Worm (Caenorhabditis elegans) whole organism, L1 larva: ENCODE results near the gene gna-1.

Experiments
- C16A3.4 ChIP-seq: fragments of 150-350 bp; optimal IDR thresholded peaks from 2 replicates; lab custom pipeline; 2014; ENCODE audit warnings: missing biosample characterization, missing genetic modification characterization
- F16B12.6 ChIP-seq: fragments of 150-350 bp; optimal IDR thresholded peaks from 2 replicates; lab custom pipeline; 2014; ENCODE audit warnings: missing biosample characterization, missing genetic modification characterization
- Y116A8C.19 ChIP-seq: sonication (generic microtip); optimal IDR thresholded peaks from 2 replicates; lab custom pipeline; 2016; ENCODE audit warnings: missing compliant biosample characterization, missing genetic modification characterization, borderline replicate concordance
- alr-1 ChIP-seq: fragments of 200-800 bp; sonication (Bioruptor generic); optimal IDR thresholded peaks from 2 replicates; lab custom pipeline; 2018; ENCODE audit warnings: borderline replicate concordance, mild to moderate bottlenecking, missing genetic modification characterization, missing compliant biosample characterization
- aly-2 ChIP-seq: fragments of 150-350 bp; optimal IDR thresholded peaks from 2 replicates; lab custom pipeline; 2014; ENCODE audit warnings: missing biosample characterization, missing genetic modification characterization
- ceh-63 ChIP-seq: fragments of 200-800 bp; sonication (Bioruptor generic); optimal IDR thresholded peaks from 2 replicates; lab custom pipeline; 2018; ENCODE audit warnings: mild to moderate bottlenecking, missing genetic modification characterization, missing compliant biosample characterization
- dsc-1 ChIP-seq: sonication (generic microtip); optimal IDR thresholded peaks from 2 replicates; lab custom pipeline; 2016; ENCODE audit warnings: mild to moderate bottlenecking, missing genetic modification characterization, missing compliant biosample characterization
- efl-1 ChIP-seq, 4 experiments: fragments of 150-350 bp; optimal IDR thresholded peaks in 3 of 4; peaks in 1 of 4; 1 replicate in 1 of 4; 2 replicates in 3 of 4; lab custom pipeline; 2014; ENCODE audit warnings: missing biosample characterization in 2 of 4, missing genetic modification characterization in 2 of 4, missing genetic modification reagents in 2 of 4
- egl-13 ChIP-seq: sonication (generic microtip); optimal IDR thresholded peaks from 2 replicates; lab custom pipeline; 2016; ENCODE audit warnings: missing genotype, missing genetic modification reagents, missing genetic modification characterization, missing compliant biosample characterization
- elt-2 ChIP-seq: sonication (generic microtip); optimal IDR thresholded peaks from 2 replicates; lab custom pipeline; 2016; ENCODE audit warnings: missing genetic modification characterization, mild to moderate bottlenecking, inconsistent platforms, missing compliant biosample characterization, missing genetic modification reagents
- fkh-4 ChIP-seq: sonication (generic microtip); optimal IDR thresholded peaks from 2 replicates; lab custom pipeline; 2016; ENCODE audit warnings: missing compliant biosample characterization, missing genetic modification characterization, borderline replicate concordance
- fkh-8 ChIP-seq: sonication (generic microtip); optimal IDR thresholded peaks from 2 replicates; lab custom pipeline; 2016; ENCODE audit warnings: mild to moderate bottlenecking, missing genetic modification characterization, missing compliant biosample characterization
- grh-1 ChIP-seq: fragments of 200-800 bp; sonication (Bioruptor generic); IDR thresholded peaks from 2 replicates; pipeline ENCODE4 v1.3.6; 2022; ENCODE audit warnings: missing genetic modification reagents, missing genetic modification characterization, missing compliant biosample characterization
- hlh-17 ChIP-seq: fragments of 200-800 bp; sonication (Bioruptor generic); optimal IDR thresholded peaks from 2 replicates; lab custom pipeline; 2018; ENCODE audit warnings: missing genetic modification characterization, mild to moderate bottlenecking, missing compliant biosample characterization, moderate library complexity, borderline replicate concordance
- hlh-4 ChIP-seq: sonication (generic microtip); optimal IDR thresholded peaks from 2 replicates; lab custom pipeline; 2016; ENCODE audit warnings: mild to moderate bottlenecking, missing genetic modification characterization, missing compliant biosample characterization
- lin-14 ChIP-seq: fragments of 200-800 bp; sonication (Bioruptor generic); optimal IDR thresholded peaks from 2 replicates; lab custom pipeline; 2018; ENCODE audit warnings: mild to moderate bottlenecking, missing genetic modification characterization, moderate library complexity, missing compliant biosample characterization
- lin-39 ChIP-seq: fragments of 150-350 bp; optimal IDR thresholded peaks from 2 replicates; lab custom pipeline; 2014; ENCODE audit warnings: missing biosample characterization, missing genetic modification reagents, missing genetic modification characterization
- lsy-2 ChIP-seq, 2 experiments: fragments of 150-350 bp; optimal IDR thresholded peaks; 2 replicates each; lab custom pipeline; 2014; ENCODE audit warnings: missing biosample characterization in 2 of 2, missing genetic modification characterization in 2 of 2
- nhr-76 ChIP-seq: sonication (generic microtip); optimal IDR thresholded peaks from 2 replicates; lab custom pipeline; 2017; ENCODE audit warnings: missing biosample characterization, missing genetic modification characterization
- nhr-77 ChIP-seq: fragments of 150-350 bp; optimal IDR thresholded peaks from 2 replicates; lab custom pipeline; 2014; ENCODE audit warnings: missing biosample characterization, missing genetic modification characterization
- pax-3 ChIP-seq: fragments of 200-800 bp; sonication (Bioruptor generic); optimal IDR thresholded peaks from 2 replicates; lab custom pipeline; 2018; ENCODE audit warnings: mild to moderate bottlenecking, missing genetic modification characterization, moderate library complexity, missing compliant biosample characterization
- pqm-1 ChIP-seq: sonication (generic microtip); optimal IDR thresholded peaks from 3 replicates; lab custom pipeline; 2017; ENCODE audit warnings: missing biosample characterization, missing genetic modification characterization
- tlp-1 ChIP-seq: fragments of 150-350 bp; optimal IDR thresholded peaks from 2 replicates; lab custom pipeline; 2014; ENCODE audit warnings: missing biosample characterization, missing genetic modification characterization
- unc-98 ChIP-seq: fragments of 200-800 bp; sonication (Bioruptor generic); IDR thresholded peaks from 2 replicates; pipeline ENCODE4 v1.3.6; 2022; ENCODE audit warnings: missing genetic modification characterization, missing compliant biosample characterization

The gna-1 gene

ce11 chrV:10291848-10292247 lies 28.1 kb downstream of the gna-1 start:
- TF ChIP-seq efl-1 (optimal IDR thresholded peaks at IDR 0.05; lab: Kevin White, UChicago) (no peak), efl-1 (GFP tag; optimal IDR thresholded peaks at IDR 0.05 in 1 of 2; lab: Kevin White, UChicago) (peak in 1 of 2 experiments; percentile 68), ceh-63 (GFP tag; lab: Kevin White, UChicago) (no peak)

DNA sequence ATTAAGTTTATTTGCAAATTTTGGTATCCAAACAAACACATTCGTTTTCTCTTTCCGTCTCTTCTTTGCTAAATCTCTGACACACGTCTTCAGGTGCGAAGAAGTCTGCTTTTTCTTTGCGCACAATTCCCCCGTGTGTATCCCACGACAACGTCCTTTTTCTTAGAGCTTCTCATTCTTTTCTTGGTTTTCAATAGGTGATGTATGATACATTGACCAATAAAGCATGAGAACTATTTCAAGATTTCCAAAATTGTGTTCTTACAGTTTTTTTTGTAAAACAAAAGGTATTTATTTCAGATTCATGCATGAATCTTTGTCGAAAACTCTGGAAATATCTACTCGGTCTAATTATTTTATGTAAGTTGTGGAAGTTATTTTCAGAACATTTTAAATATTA lies 30.2 kb downstream of the gna-1 start, which contains the start of gene B0024.15:
Gene B0024.15 (plus strand): TSS at position 301 of the 400 bp plus-strand sequence.
- TF ChIP-seq fkh-8 (tag; lab: Kevin White, UChicago), result peak; percentile 35
- no peak for TF ChIP-seq egl-13 (tag; lab: Kevin White, UChicago)

ce11 chrV:10287260-10287659 lies 32.7 kb downstream of the gna-1 start, which contains the start of gene B0024.3:
Gene B0024.3, plus strand, starts transcription at chrV:10287560.
- TF ChIP-seq F16B12.6 (tag; lab: Kevin White, UChicago) (no peak), lsy-2 (tag; optimal IDR thresholded peaks at IDR 0.05; lab: Kevin White, UChicago) (peak in 1 of 2 experiments; percentile 8), lin-14 (GFP tag; lab: Kevin White, UChicago) (peak; percentile 34)

DNA sequence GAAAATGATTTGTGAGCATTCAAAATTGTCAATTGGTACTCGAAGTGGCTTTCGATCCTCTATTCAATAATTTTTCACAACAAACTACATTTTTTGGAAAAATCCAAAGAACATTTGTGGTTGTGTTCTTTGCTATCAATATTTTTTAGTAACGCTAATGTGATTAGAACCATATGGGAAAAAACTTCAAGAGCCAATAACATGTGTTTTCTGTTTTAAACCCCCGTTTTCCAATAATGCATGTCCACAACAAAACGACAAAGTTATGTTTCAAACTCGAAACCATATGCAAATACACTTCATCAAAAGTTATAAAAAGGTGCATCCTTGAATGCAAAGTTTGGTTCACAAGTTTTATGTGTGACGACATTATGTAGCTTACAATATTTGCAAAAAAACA lies 34.1 kb downstream of the gna-1 start:
- TF ChIP-seq C16A3.4 (no peak), alr-1 (tag; lab: Kevin White, UChicago) (no peak), fkh-4 (tag; lab: Kevin White, UChicago) (peak; percentile 92), dsc-1 (tag; lab: Kevin White, UChicago) (peak; percentile 97), efl-1 (optimal IDR thresholded peaks at IDR 0.05; lab: Kevin White, UChicago) (no peak), efl-1 (GFP tag; optimal IDR thresholded peaks at IDR 0.05 in 1 of 2; lab: Kevin White, UChicago) (peak in 1 of 2 experiments; percentile 44)

- TF ChIP-seq hlh-4 (tag; lab: Kevin White, UChicago) (no peak), grh-1 (no peak)
Measured at ce11 chrV:10283444-10283843, 36.5 kb downstream of the gna-1 start, which contains the start of gene lys-3. Gene lys-3, minus strand, starts transcription at chrV:10283544.

ce11 chrV:10281374-10281773 lies 38.6 kb downstream of the gna-1 start, which contains the start of gene lys-2:
Gene lys-2, minus strand, starts transcription at chrV:10281474.
- TF ChIP-seq elt-2 (peak; percentile 75), hlh-17 (GFP tag; lab: Kevin White, UChicago) (no peak), pax-3 (tag; lab: Kevin White, UChicago) (peak; percentile 4), lin-39 (tag; lab: Kevin White, UChicago) (no peak), pqm-1 (peak; percentile 50)

DNA sequence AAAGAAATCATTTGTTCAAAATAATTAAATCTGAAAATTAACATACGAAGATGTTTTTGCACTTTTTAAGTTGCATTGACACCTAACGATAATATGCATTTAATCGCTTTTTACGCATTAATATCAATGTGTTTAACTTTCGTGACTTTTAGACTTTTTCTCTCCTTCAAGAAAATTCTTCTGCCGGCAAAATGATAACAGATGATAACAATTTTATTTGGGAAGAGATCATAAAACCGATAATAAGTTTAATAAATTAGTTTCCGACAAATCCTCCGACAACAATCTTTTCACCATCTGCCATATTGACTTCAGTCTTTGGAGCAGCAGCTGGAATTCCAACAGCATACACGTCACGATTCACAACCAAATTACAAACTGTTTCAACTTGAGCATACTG lies 39.8 kb downstream of the gna-1 start:
- no peak for TF ChIP-seq nhr-76 (tag; lab: Kevin White, UChicago)
- no peak for TF ChIP-seq aly-2
- TF ChIP-seq hlh-4 (tag; lab: Kevin White, UChicago), result no peak
- TF ChIP-seq tlp-1 (tag; lab: Kevin White, UChicago), result peak; percentile 63
- TF ChIP-seq unc-98 (GFP tag; lab: Robert Waterston, UW), result no peak
- peak; percentile 86 for TF ChIP-seq elt-2
- TF ChIP-seq, all 84 proteins: peak for 2

DNA sequence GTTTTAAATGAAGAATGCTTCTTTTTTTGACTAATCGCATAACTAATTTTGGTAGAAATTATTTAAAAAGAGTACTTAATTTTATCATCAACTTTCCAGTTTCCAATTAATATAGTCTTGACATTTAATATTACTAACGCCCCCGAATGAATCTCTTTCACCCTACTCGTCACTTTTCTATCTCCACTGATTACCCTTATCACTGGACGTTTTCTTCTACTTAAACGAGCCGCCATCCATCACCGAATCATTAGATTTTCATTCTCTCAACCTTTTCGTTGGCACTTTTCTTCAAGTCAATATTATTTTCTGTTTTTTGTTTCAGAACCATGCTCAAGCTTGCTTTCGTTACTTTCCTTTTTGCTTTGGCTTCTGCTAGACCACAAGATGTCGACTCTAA lies 42.4 kb downstream of the gna-1 start, which contains the start of gene lys-1:
Gene lys-1 (plus strand): TSS at position 326 of the 400 bp plus-strand sequence.
- TF ChIP-seq nhr-77 (tag; lab: Kevin White, UChicago), result no peak
- TF ChIP-seq Y116A8C.19, result no peak
- TF ChIP-seq tlp-1 (tag; lab: Kevin White, UChicago), result peak; percentile 21
- peak; percentile 54 for TF ChIP-seq elt-2
- TF ChIP-seq pax-3 (tag; lab: Kevin White, UChicago), result no peak
- TF ChIP-seq efl-1 (optimal IDR thresholded peaks at IDR 0.05; lab: Kevin White, UChicago), result no peak
- TF ChIP-seq efl-1 (GFP tag; optimal IDR thresholded peaks at IDR 0.05 in 1 of 2; lab: Kevin White, UChicago), result peak in 1 of 2 experiments; percentile 22
- TF ChIP-seq, all 84 proteins: peak for 3
